Worm (Caenorhabditis elegans) whole organism, early embryonic: ENCODE measurements around the gene F01G10.9.

Source experiments
- ama-1 ChIP-seq: fragments of 150-350 bp; optimal IDR thresholded peaks from 2 replicates; lab custom pipeline; 2014
- flt-1 ChIP-seq: fragments of 200-800 bp; sonication (Bioruptor generic); IDR thresholded peaks from 2 replicates; pipeline ENCODE4 v1.3.6; 2022; ENCODE audit warnings: missing genetic modification characterization, missing compliant biosample characterization
- hmbx-1 ChIP-seq: sonication (generic microtip); optimal IDR thresholded peaks from 2 replicates; lab custom pipeline; 2016; ENCODE audit warnings: mild to moderate bottlenecking, missing genetic modification characterization, missing compliant biosample characterization
- hmg-4 ChIP-seq: fragments of 200-800 bp; sonication (Bioruptor generic); optimal IDR thresholded peaks from 2 replicates; lab custom pipeline; 2018; ENCODE audit warnings: mild to moderate bottlenecking, missing genetic modification characterization, missing compliant biosample characterization
- hnd-1 ChIP-seq: sonication (generic microtip); optimal IDR thresholded peaks from 2 replicates; lab custom pipeline; 2016; ENCODE audit warnings: missing genetic modification characterization, missing compliant biosample characterization
- scrt-1 ChIP-seq: fragments of 200-800 bp; sonication (Bioruptor generic); IDR thresholded peaks from 2 replicates; pipeline ENCODE4 v1.3.6; 2022; ENCODE audit warnings: missing genetic modification characterization, missing compliant biosample characterization
- tra-4 ChIP-seq: sonication (generic microtip); optimal IDR thresholded peaks from 2 replicates; lab custom pipeline; 2017; ENCODE audit warnings: missing genetic modification characterization, missing compliant biosample characterization

DNA sequence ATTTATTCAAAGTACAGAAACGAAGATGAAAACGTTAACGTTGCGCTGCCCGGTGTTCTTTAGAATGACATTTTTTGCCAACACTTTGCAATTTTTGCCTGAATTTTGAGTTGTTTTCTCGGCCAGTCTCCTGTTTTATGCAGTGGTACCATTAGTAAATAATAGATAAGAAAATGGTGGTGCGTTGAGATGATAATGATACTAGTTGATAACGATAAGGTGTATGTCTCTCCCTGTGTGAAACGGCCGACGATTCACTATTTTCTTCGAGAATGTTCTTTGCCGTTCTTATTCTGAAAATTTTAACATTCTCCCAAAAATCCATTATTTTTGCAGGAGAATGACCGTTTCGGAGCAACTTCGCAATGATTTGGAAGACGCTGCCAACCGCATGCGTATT lies 16.2 kb downstream of the F01G10.9 start, which contains the start of gene tkt-1:
- TF ChIP-seq hmbx-1 (no peak), flt-1 (no peak), ama-1 (lab: Kevin White, UChicago) (no peak), hnd-1 (tag; lab: Kevin White, UChicago) (no peak), hmg-4 (GFP tag; lab: Kevin White, UChicago) (no peak), tra-4 (no peak), scrt-1 (GFP tag; lab: Robert Waterston, UW) (no peak)
